Fruit fly (Drosophila melanogaster) whole organism, embryonic: ENCODE data around the gene Cap-D3.
A peak's percentile ranks its signal among the peaks of the same experiment; 100 is the strongest.

ENCODE experiments used
- Asciz ChIP-seq: fragments of 200-800 bp; sonication (Bioruptor generic); optimal IDR thresholded peaks from 2 replicates; lab custom pipeline; 2017; ENCODE audit warnings: missing biosample characterization, mild to moderate bottlenecking, missing genetic modification characterization, missing genetic modification reagents
- Atf-2 ChIP-seq: fragments of 200-800 bp; sonication (Bioruptor generic); optimal IDR thresholded peaks from 2 replicates; lab custom pipeline; 2016; ENCODE audit warnings: missing biosample characterization, missing genetic modification characterization
- CG10543 ChIP-seq: fragments of 200-800 bp; sonication (Bioruptor generic); optimal IDR thresholded peaks from 3 replicates; lab custom pipeline; 2017; ENCODE audit warnings: missing biosample characterization, mild to moderate bottlenecking, missing genetic modification characterization, moderate library complexity
- CG10565 ChIP-seq: fragments of 200-800 bp; sonication (Bioruptor generic); optimal IDR thresholded peaks from 3 replicates; lab custom pipeline; 2016; ENCODE audit warnings: missing biosample characterization, mild to moderate bottlenecking, missing genetic modification characterization
- CG10654 ChIP-seq: fragments of 200-800 bp; sonication (Bioruptor generic); optimal IDR thresholded peaks from 2 replicates; lab custom pipeline; 2016; ENCODE audit warnings: missing biosample characterization, missing genetic modification characterization
- CG11723 ChIP-seq: fragments of 200-800 bp; sonication (Bioruptor generic); optimal IDR thresholded peaks from 2 replicates; lab custom pipeline; 2017; ENCODE audit warnings: missing biosample characterization, mild to moderate bottlenecking, missing genetic modification characterization
- CG14710 ChIP-seq: fragments of 200-800 bp; sonication (Bioruptor generic); optimal IDR thresholded peaks from 3 replicates; lab custom pipeline; 2019; ENCODE audit warnings: missing biosample characterization, mild to moderate bottlenecking, missing genetic modification characterization, moderate library complexity
- CG18476 ChIP-seq: fragments of 200-800 bp; sonication (Bioruptor generic); optimal IDR thresholded peaks from 2 replicates; lab custom pipeline; 2016; ENCODE audit warnings: missing biosample characterization, mild to moderate bottlenecking, missing genetic modification characterization
- CG2116 ChIP-seq: fragments of 200-800 bp; sonication (Bioruptor generic); optimal IDR thresholded peaks from 3 replicates; lab custom pipeline; 2018; ENCODE audit warnings: missing biosample characterization, mild to moderate bottlenecking, missing genetic modification characterization
- CG33213 ChIP-seq: fragments of 200-800 bp; sonication (Bioruptor generic); optimal IDR thresholded peaks from 3 replicates; lab custom pipeline; 2016; ENCODE audit warnings: missing biosample characterization, missing genetic modification characterization
- CG3407 ChIP-seq: fragments of 200-800 bp; sonication (Bioruptor generic); optimal IDR thresholded peaks from 2 replicates; lab custom pipeline; 2018; ENCODE audit warnings: missing biosample characterization, mild to moderate bottlenecking, missing genetic modification characterization
- CG34422 ChIP-seq: fragments of 200-800 bp; sonication (Bioruptor generic); IDR thresholded peaks from 3 replicates; pipeline ENCODE4 v1.3.6; 2022; ENCODE audit warnings: missing biosample characterization, missing genetic modification characterization
- CG3847 ChIP-seq: fragments of 200-800 bp; sonication (Bioruptor generic); IDR thresholded peaks from 2 replicates; pipeline ENCODE4 v1.3.6; 2022; ENCODE audit warnings: missing biosample characterization, missing genetic modification characterization
- CG4282 ChIP-seq: fragments of 200-800 bp; sonication (Bioruptor generic); optimal IDR thresholded peaks from 2 replicates; lab custom pipeline; 2016; ENCODE audit warnings: missing biosample characterization, missing genetic modification characterization
- CG4360 ChIP-seq: fragments of 200-800 bp; sonication (Bioruptor generic); IDR thresholded peaks from 2 replicates; pipeline ENCODE4 v1.3.6; 2022; ENCODE audit warnings: missing biosample characterization, missing genetic modification characterization
- CG6765 ChIP-seq: fragments of 200-800 bp; sonication (Bioruptor generic); optimal IDR thresholded peaks from 3 replicates; lab custom pipeline; 2017; ENCODE audit warnings: missing biosample characterization, mild to moderate bottlenecking, missing genetic modification characterization
- CG9215 ChIP-seq: fragments of 200-800 bp; sonication (Bioruptor generic); IDR thresholded peaks from 2 replicates; pipeline ENCODE4 v1.3.6; 2022; ENCODE audit warnings: missing biosample characterization, missing genetic modification characterization
- CG9609 ChIP-seq: fragments of 200-800 bp; sonication (Bioruptor generic); optimal IDR thresholded peaks from 3 replicates; lab custom pipeline; 2016; ENCODE audit warnings: missing biosample characterization, missing genetic modification characterization
- Dip2 ChIP-seq: fragments of 200-800 bp; sonication (Bioruptor generic); IDR thresholded peaks from 2 replicates; pipeline ENCODE4 v1.3.6; 2022; ENCODE audit warnings: missing biosample characterization, missing genetic modification characterization
- HHEX ChIP-seq: fragments of 200-800 bp; sonication (Bioruptor generic); optimal IDR thresholded peaks from 3 replicates; lab custom pipeline; 2017; ENCODE audit warnings: missing biosample characterization, mild to moderate bottlenecking, missing genetic modification characterization, missing genetic modification reagents
- HLH4C ChIP-seq: fragments of 200-800 bp; sonication (Bioruptor generic); IDR thresholded peaks from 3 replicates; pipeline ENCODE4 v1.3.6; 2022; ENCODE audit warnings: missing biosample characterization, missing genetic modification characterization; ENCODE audit not compliant: partially characterized antibody
- Hr39 ChIP-seq: fragments of >200 bp; optimal IDR thresholded peaks from 2 replicates; lab custom pipeline; 2017
- Lhr ChIP-seq: fragments of 200-800 bp; sonication (Bioruptor generic); optimal IDR thresholded peaks from 3 replicates; lab custom pipeline; 2017; ENCODE audit warnings: mild to moderate bottlenecking, missing biosample characterization, missing genetic modification reagents, missing genetic modification characterization
- Nf-YB ChIP-seq: fragments of 200-800 bp; sonication (Bioruptor generic); optimal IDR thresholded peaks from 3 replicates; lab custom pipeline; 2019; ENCODE audit warnings: missing biosample characterization, mild to moderate bottlenecking, missing genetic modification characterization, moderate library complexity
- Nf-YC ChIP-seq: fragments of 200-800 bp; optimal IDR thresholded peaks from 3 replicates; lab custom pipeline; 2019; ENCODE audit warnings: missing biosample characterization, mild to moderate bottlenecking, missing genetic modification characterization, moderate library complexity
- Oaz ChIP-seq: fragments of 200-800 bp; sonication (Bioruptor generic); IDR thresholded peaks from 2 replicates; pipeline ENCODE4 v1.3.6; 2022; ENCODE audit warnings: missing biosample characterization, missing genetic modification characterization
- Pdp1 ChIP-seq, 2 experiments: fragments of 200-800 bp; sonication (Bioruptor generic); optimal IDR thresholded peaks; 3 replicates each; lab custom pipeline; 2016; ENCODE audit warnings: missing biosample characterization in 2 of 2, missing genetic modification characterization in 2 of 2, mild to moderate bottlenecking in 1 of 2, moderate library complexity in 1 of 2
- Scr ChIP-seq: fragments of 200-800 bp; sonication (Bioruptor generic); IDR thresholded peaks from 2 replicates; pipeline ENCODE4 v1.3.6; 2022; ENCODE audit warnings: missing biosample characterization, missing genetic modification characterization; ENCODE audit not compliant: partially characterized antibody
- Sox100B ChIP-seq: fragments of 200-800 bp; sonication (Bioruptor generic); optimal IDR thresholded peaks from 3 replicates; lab custom pipeline; 2018; ENCODE audit warnings: missing biosample characterization, mild to moderate bottlenecking, missing genetic modification characterization
- Sry-δ ChIP-seq: fragments of 200-800 bp; sonication (Bioruptor generic); optimal IDR thresholded peaks from 2 replicates; lab custom pipeline; 2016; ENCODE audit warnings: missing biosample characterization, missing genetic modification characterization
- Stat92E ChIP-seq, 3 experiments: fragments of >200 bp in 2 of 3; fragments of 200-800 bp in 1 of 3; sonication (Bioruptor generic) in 1 of 3; optimal IDR thresholded peaks; 2 replicates each; lab custom pipeline; 2017 to 2019; ENCODE audit warnings: missing biosample characterization in 3 of 3, missing genetic modification characterization in 3 of 3, mild to moderate bottlenecking in 1 of 3, moderate library complexity in 1 of 3
- Trl ChIP-seq, 3 experiments: fragments of >200 bp in 2 of 3; fragments of 200-800 bp in 1 of 3; sonication (Bioruptor generic) in 1 of 3; optimal IDR thresholded peaks; 2 replicates in 1 of 3; 3 replicates in 2 of 3; lab custom pipeline; 2016 to 2017; ENCODE audit warnings: missing biosample characterization in 1 of 3, missing genetic modification characterization in 1 of 3
- aop ChIP-seq: fragments of 200-800 bp; sonication (Bioruptor generic); IDR thresholded peaks from 2 replicates; pipeline ENCODE4 v1.3.6; 2022; ENCODE audit warnings: missing biosample characterization, missing genetic modification characterization
- ara ChIP-seq: fragments of 200-800 bp; sonication (Bioruptor generic); IDR thresholded peaks from 2 replicates; pipeline ENCODE4 v1.3.6; 2022; ENCODE audit warnings: missing biosample characterization, missing genetic modification characterization
- bowl ChIP-seq: fragments of 200-800 bp; sonication (Bioruptor generic); IDR thresholded peaks from 2 replicates; pipeline ENCODE4 v1.3.6; 2022; ENCODE audit warnings: missing biosample characterization, missing genetic modification characterization
- caup ChIP-seq: fragments of 200-800 bp; sonication (Bioruptor generic); optimal IDR thresholded peaks from 3 replicates; lab custom pipeline; 2017; ENCODE audit warnings: missing biosample characterization, mild to moderate bottlenecking, missing genetic modification characterization, moderate library complexity; ENCODE audit not compliant: severe bottlenecking
- danr ChIP-seq: fragments of 200-800 bp; sonication (Bioruptor generic); IDR thresholded peaks from 2 replicates; pipeline ENCODE4 v1.3.6; 2022; ENCODE audit warnings: missing biosample characterization, missing genetic modification characterization
- ems ChIP-seq: fragments of 200-800 bp; sonication (Bioruptor generic); optimal IDR thresholded peaks from 3 replicates; lab custom pipeline; 2016; ENCODE audit warnings: missing biosample characterization, missing genetic modification characterization
- fd96Cb ChIP-seq: fragments of 200-800 bp; sonication (Bioruptor generic); optimal IDR thresholded peaks from 2 replicates; lab custom pipeline; 2018; ENCODE audit warnings: missing biosample characterization, mild to moderate bottlenecking, missing genetic modification characterization, moderate library complexity
- gcm ChIP-seq: fragments of 200-800 bp; sonication (Bioruptor generic); optimal IDR thresholded peaks from 2 replicates; lab custom pipeline; 2019; ENCODE audit warnings: missing biosample characterization, mild to moderate bottlenecking, missing genetic modification characterization, moderate library complexity
- h ChIP-seq: fragments of >200 bp; optimal IDR thresholded peaks from 2 replicates; lab custom pipeline; 2017
- lola ChIP-seq, 3 experiments: fragments of >200 bp in 2 of 3; fragments of 200-800 bp in 1 of 3; sonication (Bioruptor generic) in 1 of 3; optimal IDR thresholded peaks; 2 replicates each; lab custom pipeline; 2017 to 2019; ENCODE audit warnings: missing biosample characterization in 3 of 3, missing genetic modification characterization in 3 of 3, mild to moderate bottlenecking in 1 of 3, moderate library complexity in 1 of 3
- luna ChIP-seq: fragments of 200-800 bp; sonication (Bioruptor generic); optimal IDR thresholded peaks from 2 replicates; lab custom pipeline; 2016; ENCODE audit warnings: missing biosample characterization, missing genetic modification characterization
- maf-S ChIP-seq: fragments of 200-800 bp; sonication (Bioruptor generic); optimal IDR thresholded peaks from 2 replicates; lab custom pipeline; 2016; ENCODE audit warnings: missing biosample characterization, missing genetic modification characterization
- slou ChIP-seq: fragments of 200-800 bp; sonication (Bioruptor generic); optimal IDR thresholded peaks from 3 replicates; lab custom pipeline; 2016; ENCODE audit warnings: missing biosample characterization, missing genetic modification characterization
- sna ChIP-seq: fragments of 200-800 bp; sonication (Bioruptor generic); IDR thresholded peaks from 2 replicates; pipeline ENCODE4 v1.3.6; 2022; ENCODE audit warnings: missing biosample characterization, missing genetic modification characterization; ENCODE audit not compliant: partially characterized antibody
- stwl ChIP-seq: fragments of 200-800 bp; sonication (Bioruptor generic); optimal IDR thresholded peaks from 3 replicates; lab custom pipeline; 2018; ENCODE audit warnings: missing biosample characterization, mild to moderate bottlenecking, missing genetic modification characterization, moderate library complexity
- unc-4 ChIP-seq: fragments of 200-800 bp; sonication (Bioruptor generic); IDR thresholded peaks from 2 replicates; pipeline ENCODE4 v1.3.6; 2022; ENCODE audit warnings: missing biosample characterization, missing genetic modification characterization; ENCODE audit not compliant: partially characterized antibody
- zen2 ChIP-seq: fragments of 200-800 bp; sonication (Bioruptor generic); IDR thresholded peaks from 3 replicates; pipeline ENCODE4 v1.3.6; 2022; ENCODE audit warnings: missing biosample characterization, missing genetic modification characterization; ENCODE audit not compliant: partially characterized antibody

The Cap-D3 gene

dm6 chr2L:5496468-5497093 is 29.1 kb upstream of the Cap-D3 start (continued):
- TF ChIP-seq sna (GFP tag; lab: Robert Waterston, UW) (no peak), CG11723 (GFP tag; lab: Kevin White, UChicago) (peak; percentile 11), CG2116 (GFP tag; lab: Kevin White, UChicago) (no peak), CG9609 (GFP tag; lab: Kevin White, UChicago) (no peak), HHEX (GFP tag; lab: Kevin White, UChicago) (peak; percentile 43), maf-S (GFP tag; lab: Kevin White, UChicago) (no peak), luna (GFP tag; lab: Kevin White, UChicago) (no peak), CG10565 (no peak), CG4360 (no peak), CG18476 (GFP tag; lab: Kevin White, UChicago) (peak; percentile 11), CG6765 (no peak), Pdp1 (GFP tag; optimal IDR thresholded peaks at IDR 0.05; lab: Kevin White, UChicago) (peak in 1 of 2 experiments; percentile 32), Sry-δ (GFP tag; lab: Kevin White, UChicago) (no peak), caup (GFP tag; lab: Kevin White, UChicago) (peak; percentile 26), CG3847 (GFP tag; lab: Robert Waterston, UW) (peak; percentile 61), Nf-YC (tag; lab: Kevin White, UChicago) (no peak), CG34422 (GFP tag; lab: Robert Waterston, UW) (0 out of 3 replicates have a peak, but pooled peaks have one; percentile 48), stwl (tag; lab: Kevin White, UChicago) (peak; percentile 23), danr (GFP tag; lab: Robert Waterston, UW) (no peak), unc-4 (GFP tag; lab: Robert Waterston, UW) (no peak), zen2 (GFP tag; lab: Robert Waterston, UW) (no peak), CG4282 (GFP tag; lab: Kevin White, UChicago) (no peak), lola (GFP tag; optimal IDR thresholded peaks at IDR 0.05; lab: Kevin White, UChicago) (peak in 1 of 3 experiments; percentile 77), Dip2 (GFP tag; lab: Robert Waterston, UW) (no peak), Oaz (GFP tag; lab: Robert Waterston, UW) (peak; percentile 34; the same call in 1 of the 2 replicates), ara (GFP tag; lab: Robert Waterston, UW) (peak; percentile 59; the same call in 1 of the 2 replicates), Lhr (GFP tag; lab: Kevin White, UChicago) (peak; percentile 13), HLH4C (GFP tag; lab: Robert Waterston, UW) (no peak), Hr39 (no peak), slou (GFP tag; lab: Kevin White, UChicago) (peak; percentile 16), CG33213 (peak; percentile 26), Asciz (GFP tag; lab: Kevin White, UChicago) (peak; percentile 36), gcm (peak; percentile 60), h (no peak), CG10654 (GFP tag; lab: Kevin White, UChicago) (no peak), bowl (GFP tag; lab: Robert Waterston, UW) (no peak), Trl (optimal IDR thresholded peaks at IDR 0.05; lab: Kevin White, UChicago) (no peak), Trl (GFP tag; optimal IDR thresholded peaks at IDR 0.05; lab: Kevin White, UChicago) (peak; percentile 53), ems (peak; percentile 51), CG3407 (GFP tag; lab: Kevin White, UChicago) (no peak), fd96Cb (tag; lab: Kevin White, UChicago) (peak; percentile 56), Stat92E (GFP tag; optimal IDR thresholded peaks at IDR 0.05; lab: Kevin White, UChicago) (no peak), Nf-YB (GFP tag; lab: Kevin White, UChicago) (peak; percentile 44), Atf-2 (peak; percentile 10), CG14710 (tag; lab: Kevin White, UChicago) (peak; percentile 64), aop (no peak), CG10543 (GFP tag; lab: Kevin White, UChicago) (no peak), Scr (no peak), Sox100B (GFP tag; lab: Kevin White, UChicago) (peak; percentile 48), CG9215 (GFP tag; lab: Robert Waterston, UW) (peak; percentile 18; the same call in 1 of the 2 replicates)
